Worm (Caenorhabditis elegans): ENCODE measurements around the gene glt-4.

Gene glt-4

ce11 chrX:6420681-6421080 lies 17.5 kb downstream of the glt-4 start, which contains the start of gene K10C2.12:
TSS of gene K10C2.12 (minus strand) at chrX:6420781.
- TF ChIP-seq ceh-13 (GFP tag; optimal IDR thresholded peaks at IDR 0.05) (no peak), tbx-37 (GFP tag; conservative IDR thresholded peaks at IDR 0.05) (no peak), tra-4 (tag; optimal IDR thresholded peaks at IDR 0.05) (no peak), ceh-36 (tag; optimal IDR thresholded peaks at IDR 0.05) (no peak), hnd-1 (tag; optimal IDR thresholded peaks at IDR 0.05) (no peak)

ce11 chrX:6427147-6427546 lies 23.9 kb downstream of the glt-4 start:
- TF ChIP-seq F13C5.2 (tag; optimal IDR thresholded peaks at IDR 0.05) (no peak), tbx-37 (GFP tag; conservative IDR thresholded peaks at IDR 0.05) (no peak), tra-4 (tag; optimal IDR thresholded peaks at IDR 0.05) (no peak), B0310.2 (tag; optimal IDR thresholded peaks at IDR 0.05) (no peak), ceh-36 (tag; optimal IDR thresholded peaks at IDR 0.05) (no peak), ets-7 (tag; optimal IDR thresholded peaks at IDR 0.05) (no peak), tbx-11 (GFP tag; IDR thresholded peaks at IDR 0.05) (no peak), pes-1 (GFP tag; IDR thresholded peaks at IDR 0.05) (no peak), sea-1 (GFP tag; conservative IDR thresholded peaks at IDR 0.05) (no peak), aly-1 (tag; optimal IDR thresholded peaks at IDR 0.05) (no peak), scrt-1 (GFP tag; IDR thresholded peaks at IDR 0.05) (no peak), hmg-4 (GFP tag; optimal IDR thresholded peaks at IDR 0.05) (no peak), flt-1 (GFP tag; IDR thresholded peaks at IDR 0.05) (no peak), ceh-13 (GFP tag; optimal IDR thresholded peaks at IDR 0.05) (no peak)

- no peak for TF ChIP-seq F13C5.2 (tag; optimal IDR thresholded peaks at IDR 0.05)
- TF ChIP-seq hmbx-1 (tag; optimal IDR thresholded peaks at IDR 0.05), result no peak
These were observed 26.3 kb downstream of the glt-4 start for ce11 chrX:6429552-6429951.

ce11 chrX:6430510-6430909 lies 27.3 kb downstream of the glt-4 start, which contains the start of gene ctsa-2:
TSS of gene ctsa-2 (minus strand) at chrX:6430610.
- no peak for TF ChIP-seq pes-1 (GFP tag; IDR thresholded peaks at IDR 0.05)
- no peak for TF ChIP-seq F13C5.2 (tag; optimal IDR thresholded peaks at IDR 0.05)
- TF ChIP-seq tbx-11 (GFP tag; IDR thresholded peaks at IDR 0.05), result no peak
- TF ChIP-seq ceh-36 (tag; optimal IDR thresholded peaks at IDR 0.05), result no peak
- no peak for TF ChIP-seq ceh-13 (GFP tag; optimal IDR thresholded peaks at IDR 0.05)
- no peak for TF ChIP-seq tra-4 (tag; optimal IDR thresholded peaks at IDR 0.05)

ce11 chrX:6433688-6434087 lies 30.5 kb downstream of the glt-4 start, which contains the start of gene K10C2.2:
TSS of gene K10C2.2 (minus strand) at chrX:6433788.
- no peak for TF ChIP-seq tbx-37 (GFP tag; conservative IDR thresholded peaks at IDR 0.05)
- no peak for TF ChIP-seq sea-1 (GFP tag; conservative IDR thresholded peaks at IDR 0.05)
- TF ChIP-seq ceh-13 (GFP tag; optimal IDR thresholded peaks at IDR 0.05), result no peak
- no peak for TF ChIP-seq flt-1 (GFP tag; IDR thresholded peaks at IDR 0.05)
- no peak for TF ChIP-seq pes-1 (GFP tag; IDR thresholded peaks at IDR 0.05)

- TF ChIP-seq ceh-36 (tag; optimal IDR thresholded peaks at IDR 0.05) (no peak), F13C5.2 (tag; optimal IDR thresholded peaks at IDR 0.05) (no peak), sea-1 (GFP tag; conservative IDR thresholded peaks at IDR 0.05) (no peak), aly-1 (tag; optimal IDR thresholded peaks at IDR 0.05) (no peak), tra-4 (tag; optimal IDR thresholded peaks at IDR 0.05) (no peak), flt-1 (GFP tag; IDR thresholded peaks at IDR 0.05) (no peak), tbx-11 (GFP tag; IDR thresholded peaks at IDR 0.05) (no peak), pes-1 (GFP tag; IDR thresholded peaks at IDR 0.05) (no peak), scrt-1 (GFP tag; IDR thresholded peaks at IDR 0.05) (no peak), B0310.2 (tag; optimal IDR thresholded peaks at IDR 0.05) (no peak), hnd-1 (tag; optimal IDR thresholded peaks at IDR 0.05) (no peak), hmg-4 (GFP tag; optimal IDR thresholded peaks at IDR 0.05) (no peak), tbx-37 (GFP tag; conservative IDR thresholded peaks at IDR 0.05) (no peak), hmbx-1 (tag; optimal IDR thresholded peaks at IDR 0.05) (no peak), ets-7 (tag; optimal IDR thresholded peaks at IDR 0.05) (no peak), ama-1 (optimal IDR thresholded peaks at IDR 0.05) (no peak), ceh-13 (GFP tag; optimal IDR thresholded peaks at IDR 0.05) (no peak)
These were observed 32.6 kb downstream of the glt-4 start for ce11 chrX:6435812-6436211.

ce11 chrX:6437545-6437944 lies 34.3 kb downstream of the glt-4 start, which contains the start of gene K10C2.8:
TSS of gene K10C2.8 (minus strand) at chrX:6437645.
- TF ChIP-seq scrt-1 (GFP tag; IDR thresholded peaks at IDR 0.05) (no peak), F13C5.2 (tag; optimal IDR thresholded peaks at IDR 0.05) (no peak), tbx-11 (GFP tag; IDR thresholded peaks at IDR 0.05) (no peak), ets-7 (tag; optimal IDR thresholded peaks at IDR 0.05) (no peak), hnd-1 (tag; optimal IDR thresholded peaks at IDR 0.05) (no peak), tra-4 (tag; optimal IDR thresholded peaks at IDR 0.05) (no peak), flt-1 (GFP tag; IDR thresholded peaks at IDR 0.05) (no peak), ama-1 (optimal IDR thresholded peaks at IDR 0.05) (no peak), hmg-4 (GFP tag; optimal IDR thresholded peaks at IDR 0.05) (no peak), pes-1 (GFP tag; IDR thresholded peaks at IDR 0.05) (no peak), ceh-13 (GFP tag; optimal IDR thresholded peaks at IDR 0.05) (no peak), B0310.2 (tag; optimal IDR thresholded peaks at IDR 0.05) (no peak), aly-1 (tag; optimal IDR thresholded peaks at IDR 0.05) (no peak)

ce11 chrX:6440464-6440863 lies 37.2 kb downstream of the glt-4 start, which contains the start of gene K10C2.14:
TSS of gene K10C2.14 (minus strand) at chrX:6440564.
- TF ChIP-seq hnd-1 (tag; optimal IDR thresholded peaks at IDR 0.05) (no peak), hmbx-1 (tag; optimal IDR thresholded peaks at IDR 0.05) (no peak), ets-7 (tag; optimal IDR thresholded peaks at IDR 0.05) (no peak), F13C5.2 (tag; optimal IDR thresholded peaks at IDR 0.05) (no peak), pes-1 (GFP tag; IDR thresholded peaks at IDR 0.05) (no peak), tra-4 (tag; optimal IDR thresholded peaks at IDR 0.05) (no peak), B0310.2 (tag; optimal IDR thresholded peaks at IDR 0.05) (no peak), ceh-36 (tag; optimal IDR thresholded peaks at IDR 0.05) (no peak), tbx-11 (GFP tag; IDR thresholded peaks at IDR 0.05) (no peak)
